Worm (Caenorhabditis elegans) whole organism, mixed stage, embryonic: ENCODE measurements around the gene arx-2.

ENCODE experiments used
- M03D4.4 ChIP-seq: sonication (generic microtip); optimal IDR thresholded peaks from 2 replicates; lab custom pipeline; 2017; ENCODE audit warnings: mild to moderate bottlenecking, missing genetic modification characterization, missing compliant biosample characterization
- bed-3 ChIP-seq: fragments of 200-800 bp; sonication (Bioruptor generic); optimal IDR thresholded peaks from 3 replicates; lab custom pipeline; 2018; ENCODE audit warnings: mild to moderate bottlenecking, missing genetic modification characterization, moderate library complexity, missing compliant biosample characterization
- blmp-1 ChIP-seq: fragments of 150-350 bp; optimal IDR thresholded peaks from 2 replicates; lab custom pipeline; 2014; ENCODE audit warnings: missing biosample characterization, missing genetic modification characterization
- ceh-39 ChIP-seq: fragments of 150-350 bp; optimal IDR thresholded peaks from 2 replicates; lab custom pipeline; 2014; ENCODE audit warnings: missing biosample characterization, missing genetic modification characterization
- ceh-43 ChIP-seq: fragments of 200-800 bp; sonication (Bioruptor generic); optimal IDR thresholded peaks from 2 replicates; lab custom pipeline; 2018; ENCODE audit warnings: mild to moderate bottlenecking, missing genetic modification characterization, moderate library complexity, missing compliant biosample characterization
- ceh-83 ChIP-seq: fragments of 200-800 bp; sonication (Bioruptor generic); optimal IDR thresholded peaks from 2 replicates; lab custom pipeline; 2018; ENCODE audit warnings: mild to moderate bottlenecking, missing genetic modification characterization, missing compliant biosample characterization
- ces-1 ChIP-seq: fragments of 150-350 bp; optimal IDR thresholded peaks from 2 replicates; lab custom pipeline; 2014; ENCODE audit warnings: missing biosample characterization, missing genetic modification reagents, missing genetic modification characterization
- cnd-1 ChIP-seq: fragments of 200-800 bp; sonication (Bioruptor generic); optimal IDR thresholded peaks from 2 replicates; lab custom pipeline; 2018; ENCODE audit warnings: mild to moderate bottlenecking, missing genetic modification characterization, missing compliant biosample characterization
- drap-1 ChIP-seq: fragments of 200-800 bp; sonication (Bioruptor generic); optimal IDR thresholded peaks from 3 replicates; lab custom pipeline; 2018; ENCODE audit warnings: mild to moderate bottlenecking, missing genetic modification characterization, missing compliant biosample characterization
- elt-1 ChIP-seq: sonication (generic microtip); optimal IDR thresholded peaks from 2 replicates; lab custom pipeline; 2017; ENCODE audit warnings: missing genetic modification characterization, mild to moderate bottlenecking, missing compliant biosample characterization, antibody characterized with exemption, moderate library complexity, borderline replicate concordance; ENCODE audit not compliant: insufficient read depth
- elt-3 ChIP-seq: fragments of 150-350 bp; optimal IDR thresholded peaks from 2 replicates; lab custom pipeline; 2014; ENCODE audit warnings: missing biosample characterization, missing genetic modification characterization
- flh-1 ChIP-seq: fragments of 200-800 bp; sonication (Bioruptor generic); optimal IDR thresholded peaks from 2 replicates; lab custom pipeline; 2018; ENCODE audit warnings: mild to moderate bottlenecking, missing genetic modification characterization, moderate library complexity, missing compliant biosample characterization
- ham-2 ChIP-seq: fragments of 200-800 bp; sonication (Bioruptor generic); optimal IDR thresholded peaks from 2 replicates; lab custom pipeline; 2018; ENCODE audit warnings: mild to moderate bottlenecking, missing genetic modification characterization, missing compliant biosample characterization
- lin-32 ChIP-seq: fragments of 200-800 bp; sonication (Bioruptor generic); optimal IDR thresholded peaks from 2 replicates; lab custom pipeline; 2018; ENCODE audit warnings: mild to moderate bottlenecking, missing genetic modification characterization, missing compliant biosample characterization
- lsy-2 ChIP-seq: fragments of 150-350 bp; optimal IDR thresholded peaks from 2 replicates; lab custom pipeline; 2014; ENCODE audit warnings: missing biosample characterization, missing genetic modification characterization
- mab-5 ChIP-seq: fragments of 150-350 bp; optimal IDR thresholded peaks from 2 replicates; lab custom pipeline; 2014; ENCODE audit warnings: missing biosample characterization, missing genetic modification characterization
- mep-1 ChIP-seq: fragments of 150-350 bp; optimal IDR thresholded peaks from 2 replicates; lab custom pipeline; 2017; ENCODE audit warnings: missing biosample characterization, missing genetic modification reagents, missing genetic modification characterization, inconsistent platforms
- mls-2 ChIP-seq: sonication (generic microtip); optimal IDR thresholded peaks from 2 replicates; lab custom pipeline; 2016; ENCODE audit warnings: mild to moderate bottlenecking, missing genetic modification characterization, moderate library complexity, missing compliant biosample characterization
- nhr-2 ChIP-seq: fragments of 150-350 bp; optimal IDR thresholded peaks from 2 replicates; lab custom pipeline; 2014; ENCODE audit warnings: missing biosample characterization, missing genetic modification characterization
- nhr-237 ChIP-seq: fragments of 150-350 bp; optimal IDR thresholded peaks from 2 replicates; lab custom pipeline; 2014; ENCODE audit warnings: missing biosample characterization, missing genetic modification characterization
- nhr-28 ChIP-seq: fragments of 150-350 bp; optimal IDR thresholded peaks from 2 replicates; lab custom pipeline; 2014; ENCODE audit warnings: missing biosample characterization, missing genetic modification characterization
- nhr-76 ChIP-seq: sonication (generic microtip); optimal IDR thresholded peaks from 2 replicates; lab custom pipeline; 2017; ENCODE audit warnings: missing biosample characterization, missing genetic modification characterization
- pha-4 ChIP-seq: fragments of 150-350 bp; optimal IDR thresholded peaks from 2 replicates; lab custom pipeline; 2018; ENCODE audit warnings: missing biosample characterization, missing genetic modification reagents, missing genetic modification characterization
- sem-2 ChIP-seq: fragments of 200-800 bp; sonication (Bioruptor generic); optimal IDR thresholded peaks from 2 replicates; lab custom pipeline; 2018; ENCODE audit warnings: mild to moderate bottlenecking, missing genetic modification characterization, missing compliant biosample characterization
- snpc-4 ChIP-seq: fragments of 150-350 bp; optimal IDR thresholded peaks from 2 replicates; lab custom pipeline; 2014; ENCODE audit warnings: missing biosample characterization, missing genetic modification characterization
- tbx-8 ChIP-seq: fragments of 200-800 bp; sonication (Bioruptor generic); optimal IDR thresholded peaks from 2 replicates; lab custom pipeline; 2018; ENCODE audit warnings: mild to moderate bottlenecking, missing genetic modification characterization, moderate library complexity, missing compliant biosample characterization
- unc-39 ChIP-seq: fragments of 150-350 bp; optimal IDR thresholded peaks from 2 replicates; lab custom pipeline; 2014; ENCODE audit warnings: missing biosample characterization, missing genetic modification characterization
- unc-62 ChIP-seq: fragments of 150-350 bp; optimal IDR thresholded peaks from 2 replicates; lab custom pipeline; 2014; ENCODE audit warnings: missing biosample characterization, missing genetic modification reagents, missing genetic modification characterization
- zip-8 ChIP-seq: fragments of 150-350 bp; optimal IDR thresholded peaks from 2 replicates; lab custom pipeline; 2014; ENCODE audit warnings: missing biosample characterization, missing genetic modification characterization
- ztf-11 ChIP-seq: fragments of 150-350 bp; optimal IDR thresholded peaks from 2 replicates; lab custom pipeline; 2014; ENCODE audit warnings: missing biosample characterization, missing genetic modification characterization

arx-2 gene

DNA sequence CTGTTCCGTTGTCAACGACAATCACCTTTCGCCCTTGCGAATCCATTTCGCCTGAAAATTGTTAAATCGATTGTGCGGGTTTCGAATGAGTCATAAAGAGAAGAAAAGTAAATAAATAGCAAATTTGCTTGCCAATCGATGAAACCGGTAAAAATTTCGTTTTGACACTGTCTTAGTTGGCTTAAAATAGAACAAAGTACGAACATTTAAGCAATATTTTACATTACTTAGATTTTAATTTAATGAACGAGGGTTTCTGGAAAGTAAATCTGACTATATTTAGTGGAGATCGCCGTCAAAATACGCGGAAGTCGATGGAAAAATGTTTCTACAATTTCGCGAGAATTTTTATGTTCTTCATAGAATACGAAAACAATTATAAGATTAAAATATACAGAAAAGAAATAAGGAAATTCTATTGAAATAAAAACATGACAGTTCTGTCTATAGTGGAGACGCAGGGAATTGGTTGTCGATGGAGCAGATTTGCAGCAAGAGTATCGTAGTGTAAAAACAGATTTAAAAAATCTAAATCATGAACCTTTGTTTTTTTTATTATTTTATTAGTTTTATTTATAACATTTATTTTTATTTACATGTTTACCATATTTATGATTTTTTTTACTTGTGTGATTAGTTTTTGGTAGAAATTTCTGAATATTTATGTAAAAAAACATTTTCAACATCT is at the start of gene arx-2:
Gene arx-2 (minus strand): TSS at position 51 of the 688 bp plus-strand sequence.
- TF ChIP-seq pha-4 (peak; percentile 15), lsy-2 (tag; lab: Kevin White, UChicago) (peak; percentile 16), nhr-237 (tag; lab: Kevin White, UChicago) (peak; percentile 38), nhr-76 (tag; lab: Kevin White, UChicago) (no peak), ces-1 (GFP tag; lab: Kevin White, UChicago) (peak; percentile 48), elt-3 (no peak), ceh-39 (tag; lab: Kevin White, UChicago) (peak; percentile 12)
- TF ChIP-seq, all 35 proteins: peak for 5

DNA sequence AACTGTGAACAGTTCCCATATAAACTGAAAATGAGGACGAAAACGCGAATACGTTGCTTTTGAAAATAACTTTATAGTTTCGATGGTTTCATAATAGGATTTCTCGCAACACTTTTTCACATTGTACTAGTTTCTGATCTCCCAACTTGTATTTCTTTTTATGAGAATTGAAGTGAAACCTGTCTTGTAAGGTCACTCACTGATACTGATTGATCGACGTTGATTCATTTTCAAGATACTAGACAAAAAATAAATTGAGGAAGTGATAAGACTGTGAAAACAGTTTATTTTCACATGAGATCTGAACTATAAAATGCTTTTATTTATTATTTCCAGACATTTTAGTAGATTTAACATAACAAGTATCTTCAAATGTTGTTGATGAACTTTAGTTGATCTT is 49.3 kb upstream of the arx-2 start:
- TF ChIP-seq bed-3, result no peak
- no peak for TF ChIP-seq mab-5 (tag; lab: Kevin White, UChicago)
- TF ChIP-seq ceh-43 (GFP tag; lab: Kevin White, UChicago), result no peak
- no peak for TF ChIP-seq drap-1 (GFP tag; lab: Kevin White, UChicago)
- TF ChIP-seq unc-62 (GFP tag; lab: Kevin White, UChicago), result no peak
- TF ChIP-seq sem-2 (GFP tag; lab: Kevin White, UChicago), result no peak
- no peak for TF ChIP-seq pha-4
- TF ChIP-seq mls-2 (tag; lab: Kevin White, UChicago), result no peak
- TF ChIP-seq ceh-83, result no peak
- TF ChIP-seq M03D4.4 (tag; lab: Kevin White, UChicago), result no peak
- no peak for TF ChIP-seq flh-1
- TF ChIP-seq nhr-76 (tag; lab: Kevin White, UChicago), result no peak
- no peak for TF ChIP-seq cnd-1 (tag; lab: Kevin White, UChicago)
- TF ChIP-seq elt-1 (tag; lab: Kevin White, UChicago), result no peak
- no peak for TF ChIP-seq mep-1 (tag; lab: Kevin White, UChicago)
- TF ChIP-seq lsy-2 (tag; lab: Kevin White, UChicago), result no peak
- TF ChIP-seq ces-1 (GFP tag; lab: Kevin White, UChicago), result no peak
- TF ChIP-seq nhr-237 (tag; lab: Kevin White, UChicago), result no peak
- TF ChIP-seq tbx-8 (GFP tag; lab: Kevin White, UChicago), result no peak
- TF ChIP-seq unc-39, result no peak
- TF ChIP-seq, all 35 proteins: peak for 0

DNA sequence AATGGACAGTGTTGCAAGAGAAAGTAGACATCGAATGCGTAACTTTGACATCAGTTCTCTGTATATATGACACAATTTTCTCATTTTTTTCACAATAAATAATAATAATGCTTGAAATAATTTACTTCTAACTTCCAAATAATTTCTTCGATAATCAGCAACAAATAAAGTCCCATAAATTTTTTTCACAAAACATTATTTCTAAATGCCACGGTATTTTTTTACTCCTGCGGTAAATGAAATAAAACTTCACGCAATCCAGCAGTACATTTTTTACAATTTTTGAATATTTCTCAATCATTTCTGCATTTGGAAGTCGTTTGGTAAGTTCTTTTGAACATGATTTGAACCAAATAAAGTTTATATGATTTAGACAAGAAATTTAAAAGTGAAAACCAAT is 45.8 kb upstream of the arx-2 start, which contains the start of gene spe-10:
Gene spe-10 (plus strand): TSS at position 301 of the 400 bp plus-strand sequence.
- TF ChIP-seq unc-39 (no peak), ces-1 (GFP tag; lab: Kevin White, UChicago) (no peak), nhr-28 (tag; lab: Kevin White, UChicago) (no peak), lsy-2 (tag; lab: Kevin White, UChicago) (no peak), M03D4.4 (tag; lab: Kevin White, UChicago) (no peak), drap-1 (GFP tag; lab: Kevin White, UChicago) (no peak), elt-3 (no peak), bed-3 (no peak), blmp-1 (tag; lab: Kevin White, UChicago) (no peak), snpc-4 (tag; lab: Kevin White, UChicago) (no peak)

DNA sequence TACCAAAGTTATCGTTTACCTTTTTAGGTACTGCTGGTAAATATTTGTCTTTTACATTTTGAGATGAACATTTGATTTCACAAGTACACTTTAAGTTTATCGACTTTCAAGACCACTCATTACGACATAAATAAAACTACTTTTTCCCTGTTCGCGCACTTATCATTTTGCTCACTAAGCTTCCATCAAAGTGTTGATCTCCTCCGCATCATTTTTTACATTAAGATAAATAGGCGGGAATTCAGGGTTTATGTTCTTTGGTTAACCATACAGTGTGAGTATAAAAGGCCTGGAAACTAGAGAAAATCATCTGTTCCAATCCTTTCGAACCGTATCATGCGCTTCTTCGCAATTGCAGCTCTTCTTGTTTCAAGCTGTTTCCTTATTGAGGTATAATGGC is 44.0 kb upstream of the arx-2 start, which contains the start of gene pqn-2:
Gene pqn-2 (plus strand): TSS at position 301 of the 400 bp plus-strand sequence.
- TF ChIP-seq sem-2 (GFP tag; lab: Kevin White, UChicago) (no peak), ztf-11 (tag; lab: Kevin White, UChicago) (no peak), drap-1 (GFP tag; lab: Kevin White, UChicago) (no peak), zip-8 (tag; lab: Kevin White, UChicago) (no peak), tbx-8 (GFP tag; lab: Kevin White, UChicago) (no peak), nhr-2 (tag; lab: Kevin White, UChicago) (no peak), ham-2 (GFP tag; lab: Kevin White, UChicago) (no peak), lin-32 (GFP tag; lab: Kevin White, UChicago) (no peak), ceh-39 (tag; lab: Kevin White, UChicago) (no peak), unc-39 (no peak), mab-5 (tag; lab: Kevin White, UChicago) (no peak), ceh-43 (GFP tag; lab: Kevin White, UChicago) (no peak), ces-1 (GFP tag; lab: Kevin White, UChicago) (no peak)
